Worm (Caenorhabditis elegans): Measurements from ENCODE around the gene zmp-6.

DNA sequence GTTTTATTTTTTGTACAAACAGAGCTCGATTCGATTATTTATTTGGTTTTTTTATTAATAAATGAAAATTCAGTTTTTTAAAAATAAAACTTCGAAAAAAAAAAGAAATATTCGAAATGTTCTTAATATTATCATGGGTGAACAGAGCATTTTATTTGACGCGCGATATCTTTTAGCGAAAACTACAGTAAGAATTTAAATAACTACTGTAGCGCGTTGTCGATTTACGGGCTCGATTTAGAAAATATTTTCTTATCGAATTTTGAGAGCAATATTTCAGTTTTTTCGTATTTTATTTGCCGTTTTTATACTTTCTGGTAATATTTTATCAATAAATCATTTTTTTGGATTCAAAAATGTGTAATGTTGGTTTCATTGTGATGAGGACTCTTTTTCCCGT lies 26.5 kb downstream of the zmp-6 start:
- TF ChIP-seq snpc-4 (tag; optimal IDR thresholded peaks at IDR 0.05) (no peak), unc-62 (GFP tag; optimal IDR thresholded peaks at IDR 0.05) (no peak), ham-2 (GFP tag; optimal IDR thresholded peaks at IDR 0.05) (no peak), blmp-1 (tag; optimal IDR thresholded peaks at IDR 0.05) (no peak), zip-8 (tag; optimal IDR thresholded peaks at IDR 0.05) (no peak), lin-13 (tag; optimal IDR thresholded peaks at IDR 0.05) (no peak), nhr-12 (tag; optimal IDR thresholded peaks at IDR 0.05) (no peak), unc-39 (tag; optimal IDR thresholded peaks at IDR 0.05) (no peak), elt-1 (tag; optimal IDR thresholded peaks at IDR 0.05; ENCODE audit: borderline replicate concordance, insufficient read depth) (no peak)
